Worm (Caenorhabditis elegans): ENCODE measurements around the gene cest-8.

Gene cest-8

ce11 chrX:12171631-12172348, 47.7 kb upstream of the cest-8 start, which contains the start of gene F57G12.1 (continued):
- peak; percentile 70 for TF ChIP-seq ceh-8 (GFP tag; optimal IDR thresholded peaks at IDR 0.05)
- peak; percentile 25 for TF ChIP-seq egl-13 (tag; optimal IDR thresholded peaks at IDR 0.05)
- TF ChIP-seq unc-130 (tag; optimal IDR thresholded peaks at IDR 0.05): peak; percentile 65
- peak; percentile 40 for TF ChIP-seq xbp-1 (tag; optimal IDR thresholded peaks at IDR 0.05)
- peak; percentile 54 for TF ChIP-seq nhr-11 (tag; optimal IDR thresholded peaks at IDR 0.05)
- TF ChIP-seq pqm-1 (tag; optimal IDR thresholded peaks at IDR 0.05): peak; percentile 18
- peak; percentile 47 for TF ChIP-seq snpc-4 (tag; optimal IDR thresholded peaks at IDR 0.05)
- TF ChIP-seq nhr-12 (tag; optimal IDR thresholded peaks at IDR 0.05): no peak
- TF ChIP-seq lin-14 (GFP tag; optimal IDR thresholded peaks at IDR 0.05): peak; percentile 95
- TF ChIP-seq lin-15B (tag; optimal IDR thresholded peaks at IDR 0.05): no peak
- peak; percentile 7 for TF ChIP-seq lin-39 (tag; optimal IDR thresholded peaks at IDR 0.05)
- no peak for TF ChIP-seq zip-4 (GFP tag; optimal IDR thresholded peaks at IDR 0.05)
- TF ChIP-seq dsc-1 (tag; optimal IDR thresholded peaks at IDR 0.05): peak; percentile 64
- TF ChIP-seq unc-62 (GFP tag; optimal IDR thresholded peaks at IDR 0.05): no peak
- TF ChIP-seq hlh-17 (GFP tag; optimal IDR thresholded peaks at IDR 0.05; ENCODE audit: borderline replicate concordance): no peak
- TF ChIP-seq sup-37 (GFP tag; optimal IDR thresholded peaks at IDR 0.05): peak; percentile 18
- no peak for TF ChIP-seq ceh-88 (GFP tag; IDR thresholded peaks at IDR 0.05)
- no peak for TF ChIP-seq aha-1 (tag; optimal IDR thresholded peaks at IDR 0.05)
- no peak for TF ChIP-seq nhr-84 (tag; optimal IDR thresholded peaks at IDR 0.05)
- TF ChIP-seq aly-2 (tag; optimal IDR thresholded peaks at IDR 0.05): no peak
- TF ChIP-seq ceh-63 (GFP tag; optimal IDR thresholded peaks at IDR 0.05): no peak
- peak; percentile 68 for TF ChIP-seq swsn-7 (tag; optimal IDR thresholded peaks at IDR 0.05)
- no peak for TF ChIP-seq nhr-76 (tag; optimal IDR thresholded peaks at IDR 0.05)
- peak; percentile 56 for TF ChIP-seq fkh-10 (GFP tag; optimal IDR thresholded peaks at IDR 0.05)
- peak; percentile 71 for TF ChIP-seq skn-1 (tag; optimal IDR thresholded peaks at IDR 0.05)
- peak; percentile 84 for TF ChIP-seq nhr-71 (tag; optimal IDR thresholded peaks at IDR 0.05)
- no peak for TF ChIP-seq zag-1 (tag; optimal IDR thresholded peaks at IDR 0.05)
- no peak for TF ChIP-seq efl-3 (GFP tag; optimal IDR thresholded peaks at IDR 0.05)
- peak; percentile 86 for TF ChIP-seq fkh-8 (tag; optimal IDR thresholded peaks at IDR 0.05)
- TF ChIP-seq ama-1 (optimal IDR thresholded peaks at IDR 0.05): peak; percentile 36
- TF ChIP-seq dpl-1 (GFP tag; optimal IDR thresholded peaks at IDR 0.05): peak in 2 of 3 experiments; percentile 27 to 31
- peak; percentile 59 to 62 for TF ChIP-seq lin-35 (GFP tag; optimal IDR thresholded peaks at IDR 0.05)
- peak; percentile 10 for TF ChIP-seq elt-2 (tag; optimal IDR thresholded peaks at IDR 0.05)
- TF ChIP-seq sptf-1 (tag; optimal IDR thresholded peaks at IDR 0.05): no peak
- peak; percentile 65 for TF ChIP-seq unc-86 (tag; optimal IDR thresholded peaks at IDR 0.05)
- no peak for TF ChIP-seq ces-1 (GFP tag; optimal IDR thresholded peaks at IDR 0.05)
- TF ChIP-seq nhr-85 (tag): peak; percentile 77
- peak; percentile 77 for TF ChIP-seq lin-13 (GFP tag; optimal IDR thresholded peaks at IDR 0.05)
- TF ChIP-seq irx-1 (tag; optimal IDR thresholded peaks at IDR 0.05): peak; percentile 42
- peak; percentile 73 for TF ChIP-seq tbx-2 (tag; optimal IDR thresholded peaks at IDR 0.05)
- no peak for TF ChIP-seq hpl-2 (GFP tag; optimal IDR thresholded peaks at IDR 0.05)
- peak in 1 of 2 experiments; percentile 83 for TF ChIP-seq mdl-1 (tag; optimal IDR thresholded peaks at IDR 0.05)

ce11 chrX:12172482-12173134, 46.9 kb upstream of the cest-8 start:
- TF ChIP-seq aly-2 (tag; optimal IDR thresholded peaks at IDR 0.05) (no peak), vab-15 (tag; optimal IDR thresholded peaks at IDR 0.05) (no peak), nhr-47 (tag; optimal IDR thresholded peaks at IDR 0.05) (no peak), tbx-2 (tag; optimal IDR thresholded peaks at IDR 0.05) (no peak), sox-4 (tag; optimal IDR thresholded peaks at IDR 0.05) (no peak), elt-2 (tag; optimal IDR thresholded peaks at IDR 0.05) (peak; percentile 10), lin-14 (GFP tag; optimal IDR thresholded peaks at IDR 0.05) (peak; percentile 56), C04F5.9 (tag; optimal IDR thresholded peaks at IDR 0.05) (no peak), nhr-12 (tag; optimal IDR thresholded peaks at IDR 0.05) (no peak), jun-1 (tag; optimal IDR thresholded peaks at IDR 0.05) (no peak), unc-62 (GFP tag; optimal IDR thresholded peaks at IDR 0.05) (no peak), nhr-85 (tag) (peak; percentile 85), grh-1 (GFP tag; IDR thresholded peaks at IDR 0.05) (no peak), F16B12.6 (tag; optimal IDR thresholded peaks at IDR 0.05) (no peak), nhr-90 (tag; optimal IDR thresholded peaks at IDR 0.05; ENCODE audit: poor library complexity) (peak; percentile 25), lir-3 (tag; optimal IDR thresholded peaks at IDR 0.05; ENCODE audit: poor library complexity) (no peak), pqm-1 (tag; optimal IDR thresholded peaks at IDR 0.05) (no peak)
